Worm (Caenorhabditis elegans) whole organism, early embryonic: ENCODE results near the gene clec-173.
A peak's percentile ranks its signal among the peaks of the same experiment; 100 is the strongest.

Source experiments
- B0310.2 ChIP-seq: sonication (generic microtip); optimal IDR thresholded peaks from 2 replicates; lab custom pipeline; 2016; ENCODE audit warnings: mild to moderate bottlenecking, missing genetic modification characterization, missing compliant biosample characterization
- F13C5.2 ChIP-seq: sonication (generic microtip); optimal IDR thresholded peaks from 2 replicates; lab custom pipeline; 2017; ENCODE audit warnings: mild to moderate bottlenecking, missing genetic modification characterization, inconsistent platforms, missing compliant biosample characterization
- aly-1 ChIP-seq: sonication (generic microtip); optimal IDR thresholded peaks from 2 replicates; lab custom pipeline; 2016; ENCODE audit warnings: missing genetic modification characterization, missing compliant biosample characterization
- ama-1 ChIP-seq: fragments of 150-350 bp; optimal IDR thresholded peaks from 2 replicates; lab custom pipeline; 2014
- ceh-13 ChIP-seq: fragments of 200-800 bp; sonication (Bioruptor generic); optimal IDR thresholded peaks from 2 replicates; lab custom pipeline; 2018; ENCODE audit warnings: mild to moderate bottlenecking, missing genetic modification characterization, missing compliant biosample characterization
- ceh-36 ChIP-seq: sonication (generic microtip); optimal IDR thresholded peaks from 2 replicates; lab custom pipeline; 2016; ENCODE audit warnings: missing genetic modification characterization, inconsistent platforms, missing compliant biosample characterization
- ets-7 ChIP-seq: sonication (generic microtip); optimal IDR thresholded peaks from 2 replicates; lab custom pipeline; 2016; ENCODE audit warnings: missing genotype, missing genetic modification characterization, missing compliant biosample characterization
- flt-1 ChIP-seq: fragments of 200-800 bp; sonication (Bioruptor generic); IDR thresholded peaks from 2 replicates; pipeline ENCODE4 v1.3.6; 2022; ENCODE audit warnings: missing genetic modification characterization, missing compliant biosample characterization
- hmbx-1 ChIP-seq: sonication (generic microtip); optimal IDR thresholded peaks from 2 replicates; lab custom pipeline; 2016; ENCODE audit warnings: mild to moderate bottlenecking, missing genetic modification characterization, missing compliant biosample characterization
- hmg-4 ChIP-seq: fragments of 200-800 bp; sonication (Bioruptor generic); optimal IDR thresholded peaks from 2 replicates; lab custom pipeline; 2018; ENCODE audit warnings: mild to moderate bottlenecking, missing genetic modification characterization, missing compliant biosample characterization
- hnd-1 ChIP-seq: sonication (generic microtip); optimal IDR thresholded peaks from 2 replicates; lab custom pipeline; 2016; ENCODE audit warnings: missing genetic modification characterization, missing compliant biosample characterization
- pes-1 ChIP-seq: fragments of 200-800 bp; sonication (Bioruptor generic); IDR thresholded peaks from 2 replicates; pipeline ENCODE4 v1.3.6; 2022; ENCODE audit warnings: missing genetic modification reagents, missing genetic modification characterization, missing compliant biosample characterization
- scrt-1 ChIP-seq: fragments of 200-800 bp; sonication (Bioruptor generic); IDR thresholded peaks from 2 replicates; pipeline ENCODE4 v1.3.6; 2022; ENCODE audit warnings: missing genetic modification characterization, missing compliant biosample characterization
- sea-1 ChIP-seq: fragments of 200-800 bp; sonication (Bioruptor generic); conservative IDR thresholded peaks from 2 replicates; pipeline ENCODE4 v1.3.6; 2022; ENCODE audit warnings: missing genetic modification characterization, missing compliant biosample characterization
- tbx-11 ChIP-seq: fragments of 200-800 bp; sonication (Bioruptor generic); IDR thresholded peaks from 2 replicates; pipeline ENCODE4 v1.3.6; 2022; ENCODE audit warnings: missing genetic modification characterization, missing compliant biosample characterization
- tbx-37 ChIP-seq: fragments of 200-800 bp; sonication (Bioruptor generic); conservative IDR thresholded peaks from 2 replicates; pipeline ENCODE4 v1.3.6; 2022; ENCODE audit warnings: missing genetic modification reagents, missing genetic modification characterization, missing compliant biosample characterization
- tra-4 ChIP-seq: sonication (generic microtip); optimal IDR thresholded peaks from 2 replicates; lab custom pipeline; 2017; ENCODE audit warnings: missing genetic modification characterization, missing compliant biosample characterization

Gene clec-173

ce11 chrIV:3233429-3233885 is 34.0 kb downstream of the clec-173 start:
- TF ChIP-seq ama-1 (lab: Kevin White, UChicago) (peak; percentile 25), hnd-1 (no peak), ceh-13 (GFP tag; lab: Kevin White, UChicago) (no peak), scrt-1 (GFP tag; lab: Robert Waterston, UW) (peak; percentile 6; the same call in 1 of the 2 replicates), aly-1 (tag; lab: Kevin White, UChicago) (peak; percentile 84)

DNA sequence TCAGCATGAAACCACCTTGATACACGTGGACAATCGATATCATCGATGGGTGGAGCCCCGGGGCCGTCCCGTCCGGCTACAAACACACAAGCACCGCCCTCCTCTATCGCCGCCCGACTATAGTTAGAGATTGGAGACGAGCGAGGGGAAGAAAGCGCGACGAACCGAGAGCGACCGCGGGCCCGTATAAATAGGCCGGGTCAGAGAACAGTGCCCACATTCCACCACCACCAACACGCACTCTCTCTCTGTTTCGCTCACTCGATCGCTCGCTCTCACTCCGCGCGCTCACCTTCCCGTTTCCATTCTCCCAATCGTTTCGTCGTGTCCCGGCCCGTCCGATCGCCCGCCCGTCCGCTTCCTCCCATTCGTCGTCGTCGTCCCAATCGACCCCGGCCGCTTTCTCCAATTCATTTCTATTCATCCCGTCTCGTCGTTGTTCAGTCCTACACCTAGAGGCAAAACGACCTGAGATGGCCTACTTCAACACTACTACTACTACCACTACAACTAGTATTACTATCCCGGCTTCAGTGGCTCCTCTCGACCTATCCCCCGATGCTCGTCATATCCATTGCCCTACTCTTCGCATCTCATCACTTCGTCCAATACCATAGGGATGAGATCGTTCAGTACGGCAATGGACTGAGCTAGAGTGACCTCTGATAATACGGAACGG is 34.6 kb downstream of the clec-173 start:
- TF ChIP-seq tra-4 (tag; lab: Kevin White, UChicago) (peak; percentile 6), ceh-36 (tag; lab: Kevin White, UChicago) (peak; percentile 27), flt-1 (GFP tag; lab: Robert Waterston, UW) (peak; percentile 56; the same call in 1 of the 2 replicates), ceh-13 (GFP tag; lab: Kevin White, UChicago) (no peak), hmbx-1 (tag; lab: Kevin White, UChicago) (peak; percentile 18), ets-7 (tag; lab: Kevin White, UChicago) (peak; percentile 47), hnd-1 (peak; percentile 4), aly-1 (tag; lab: Kevin White, UChicago) (no peak), sea-1 (GFP tag; lab: Robert Waterston, UW) (peak; percentile 79), tbx-11 (GFP tag; lab: Robert Waterston, UW) (peak; percentile 69), F13C5.2 (tag; lab: Kevin White, UChicago) (peak; percentile 81), ama-1 (lab: Kevin White, UChicago) (peak; percentile 99), pes-1 (GFP tag; lab: Robert Waterston, UW) (peak; percentile 78), B0310.2 (tag; lab: Kevin White, UChicago) (peak; percentile 78), hmg-4 (GFP tag; lab: Kevin White, UChicago) (peak; percentile 86), tbx-37 (GFP tag; lab: Robert Waterston, UW) (no peak; the same call in 1 of the 2 replicates), scrt-1 (GFP tag; lab: Robert Waterston, UW) (peak; percentile 74)

DNA sequence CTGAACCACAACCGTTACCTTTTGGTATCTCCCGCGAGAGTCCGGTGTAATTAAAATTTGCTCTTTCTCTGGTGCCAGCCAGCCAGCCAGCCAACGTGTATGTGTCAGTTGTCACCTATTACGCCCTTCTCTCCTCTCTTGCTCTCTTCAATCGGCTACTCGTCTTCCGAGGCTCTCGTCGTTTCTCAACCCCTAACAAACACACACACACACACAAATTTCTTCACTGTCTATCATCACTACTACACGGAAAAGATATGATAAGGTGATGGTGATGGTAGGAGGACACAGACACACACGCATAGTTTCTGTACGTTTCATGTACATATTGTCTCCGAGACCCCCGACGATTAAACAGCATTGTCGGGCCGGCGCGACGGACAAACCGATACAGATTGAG is 35.8 kb downstream of the clec-173 start:
- TF ChIP-seq hmg-4 (GFP tag; lab: Kevin White, UChicago), result peak; percentile 17
- no peak for TF ChIP-seq F13C5.2 (tag; lab: Kevin White, UChicago)

ce11 chrIV:3227549-3228139 is 39.8 kb downstream of the clec-173 start:
- no peak for TF ChIP-seq ets-7 (tag; lab: Kevin White, UChicago)
- TF ChIP-seq sea-1 (GFP tag; lab: Robert Waterston, UW), result no peak
- TF ChIP-seq hmbx-1 (tag; lab: Kevin White, UChicago), result no peak
- TF ChIP-seq tbx-37 (GFP tag; lab: Robert Waterston, UW), result no peak
- peak; percentile 52 for TF ChIP-seq F13C5.2 (tag; lab: Kevin White, UChicago)
- TF ChIP-seq ama-1 (lab: Kevin White, UChicago), result no peak
- TF ChIP-seq hnd-1, result no peak
- peak; percentile 48 for TF ChIP-seq hmg-4 (GFP tag; lab: Kevin White, UChicago)
- TF ChIP-seq B0310.2 (tag; lab: Kevin White, UChicago), result no peak
- no peak for TF ChIP-seq tra-4 (tag; lab: Kevin White, UChicago)
- no peak for TF ChIP-seq aly-1 (tag; lab: Kevin White, UChicago)
- TF ChIP-seq ceh-36 (tag; lab: Kevin White, UChicago), result no peak

DNA sequence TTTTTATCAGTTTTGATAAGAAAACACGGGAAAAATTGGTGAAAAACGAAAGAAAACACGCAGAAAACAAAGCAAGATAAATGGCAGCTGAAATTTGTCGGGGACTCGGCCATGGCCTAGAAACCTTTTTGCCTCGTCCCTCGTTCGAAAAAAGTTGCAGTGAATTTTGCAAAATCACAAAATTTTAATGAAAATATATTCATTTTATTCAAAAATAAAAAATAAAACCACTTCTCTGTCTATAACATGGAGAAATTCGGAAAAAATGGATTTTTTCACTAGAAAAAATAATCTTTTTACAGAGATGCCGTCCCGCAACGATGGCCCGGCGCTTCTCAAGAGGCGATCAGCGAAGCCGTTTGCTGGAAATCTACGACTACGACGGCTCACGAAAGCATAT is 45.3 kb downstream of the clec-173 start, which contains the start of gene Y67D8A.2:
Gene Y67D8A.2, plus strand, starts transcription at position 301 of the 400 bp plus-strand sequence.
- TF ChIP-seq flt-1 (GFP tag; lab: Robert Waterston, UW), result no peak
- TF ChIP-seq B0310.2 (tag; lab: Kevin White, UChicago), result no peak
- no peak for TF ChIP-seq pes-1 (GFP tag; lab: Robert Waterston, UW)
- TF ChIP-seq ama-1 (lab: Kevin White, UChicago), result no peak
- no peak for TF ChIP-seq hmg-4 (GFP tag; lab: Kevin White, UChicago)
- no peak for TF ChIP-seq hnd-1
- TF ChIP-seq tbx-11 (GFP tag; lab: Robert Waterston, UW), result no peak
- TF ChIP-seq ets-7 (tag; lab: Kevin White, UChicago), result no peak
- TF ChIP-seq tra-4 (tag; lab: Kevin White, UChicago), result no peak
- TF ChIP-seq aly-1 (tag; lab: Kevin White, UChicago), result no peak
- TF ChIP-seq sea-1 (GFP tag; lab: Robert Waterston, UW), result no peak
- TF ChIP-seq tbx-37 (GFP tag; lab: Robert Waterston, UW), result no peak
- no peak for TF ChIP-seq ceh-36 (tag; lab: Kevin White, UChicago)
- no peak for TF ChIP-seq ceh-13 (GFP tag; lab: Kevin White, UChicago)
- no peak for TF ChIP-seq F13C5.2 (tag; lab: Kevin White, UChicago)
- no peak for TF ChIP-seq scrt-1 (GFP tag; lab: Robert Waterston, UW)
- TF ChIP-seq hmbx-1 (tag; lab: Kevin White, UChicago), result no peak

DNA sequence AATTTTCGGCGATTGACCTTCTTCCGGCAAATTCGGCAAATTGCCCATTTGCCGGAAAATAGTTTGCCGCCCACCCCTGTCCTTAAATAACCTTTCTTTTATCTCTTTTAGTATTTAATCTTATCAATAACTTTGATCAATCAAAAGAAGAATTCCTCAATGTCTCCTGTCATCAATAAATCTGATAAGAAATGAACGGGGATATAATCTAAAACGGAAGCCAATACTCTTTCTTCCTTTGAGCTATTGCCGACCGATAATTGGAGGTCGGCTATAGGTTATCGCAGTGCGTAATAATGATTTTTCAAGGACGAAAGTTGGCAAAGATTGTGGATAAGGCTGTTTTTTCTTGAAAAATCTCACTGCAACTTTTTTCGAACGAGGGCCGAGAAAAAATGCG is 46.3 kb downstream of the clec-173 start:
- no peak for TF ChIP-seq tbx-11 (GFP tag; lab: Robert Waterston, UW)
- no peak for TF ChIP-seq tra-4 (tag; lab: Kevin White, UChicago)
- TF ChIP-seq pes-1 (GFP tag; lab: Robert Waterston, UW), result no peak
- no peak for TF ChIP-seq flt-1 (GFP tag; lab: Robert Waterston, UW)
- TF ChIP-seq ceh-36 (tag; lab: Kevin White, UChicago), result no peak
- TF ChIP-seq scrt-1 (GFP tag; lab: Robert Waterston, UW), result no peak
- TF ChIP-seq F13C5.2 (tag; lab: Kevin White, UChicago), result no peak
- no peak for TF ChIP-seq ama-1 (lab: Kevin White, UChicago)
- no peak for TF ChIP-seq B0310.2 (tag; lab: Kevin White, UChicago)
- no peak for TF ChIP-seq ets-7 (tag; lab: Kevin White, UChicago)
- TF ChIP-seq tbx-37 (GFP tag; lab: Robert Waterston, UW), result no peak
- TF ChIP-seq hmbx-1 (tag; lab: Kevin White, UChicago), result no peak
- no peak for TF ChIP-seq hmg-4 (GFP tag; lab: Kevin White, UChicago)
- no peak for TF ChIP-seq ceh-13 (GFP tag; lab: Kevin White, UChicago)
- TF ChIP-seq sea-1 (GFP tag; lab: Robert Waterston, UW), result no peak
- TF ChIP-seq aly-1 (tag; lab: Kevin White, UChicago), result no peak
- no peak for TF ChIP-seq hnd-1
